Worm (Caenorhabditis elegans) whole organism, midembryonic: Measurements from ENCODE around the gene ZK688.4.

Experiments
- T22C8.4 ChIP-seq: fragments of 200-800 bp; sonication (Bioruptor generic); IDR thresholded peaks from 2 replicates; pipeline ENCODE4 v1.3.6; 2022; ENCODE audit warnings: missing genetic modification characterization, missing compliant biosample characterization
- cog-1 ChIP-seq: sonication (generic microtip); optimal IDR thresholded peaks from 2 replicates; lab custom pipeline; 2016; ENCODE audit warnings: missing genetic modification characterization, missing compliant biosample characterization
- ref-1 ChIP-seq: fragments of 200-800 bp; sonication (Bioruptor generic); conservative IDR thresholded peaks from 2 replicates; pipeline ENCODE4 v1.3.6; 2022; ENCODE audit warnings: missing genetic modification reagents, missing genetic modification characterization, missing compliant biosample characterization
- ztf-23 ChIP-seq: fragments of 200-800 bp; sonication (Bioruptor generic); IDR thresholded peaks from 2 replicates; pipeline ENCODE4 v1.3.6; 2022; ENCODE audit warnings: missing genetic modification reagents, missing genetic modification characterization, missing compliant biosample characterization
- ztf-29 ChIP-seq: fragments of 200-800 bp; sonication (Bioruptor generic); IDR thresholded peaks from 2 replicates; pipeline ENCODE4 v1.3.6; 2022; ENCODE audit warnings: missing genetic modification reagents, missing genetic modification characterization, missing compliant biosample characterization

- TF ChIP-seq cog-1 (tag; lab: Kevin White, UChicago) (no peak), T22C8.4 (no peak), ztf-23 (GFP tag; lab: Robert Waterston, UW) (no peak), ztf-29 (GFP tag; lab: Robert Waterston, UW) (no peak), ref-1 (GFP tag; lab: Robert Waterston, UW) (no peak)
Measured at ce11 chrIII:7896925-7897324, 2.1 kb downstream of the ZK688.4 start, which contains the start of gene ZK688.10.
